Fruit fly (Drosophila melanogaster) whole organism: ENCODE measurements around the gene CG18171.

ENCODE experiments used
- psq ChIP-seq: fragments of >200 bp; optimal IDR thresholded peaks from 2 replicates; lab custom pipeline; 2017
- usp ChIP-seq: fragments of >200 bp; optimal IDR thresholded peaks from 2 replicates; lab custom pipeline; 2017; ENCODE audit warnings: missing biosample characterization, missing genetic modification characterization, mixed read lengths

DNA sequence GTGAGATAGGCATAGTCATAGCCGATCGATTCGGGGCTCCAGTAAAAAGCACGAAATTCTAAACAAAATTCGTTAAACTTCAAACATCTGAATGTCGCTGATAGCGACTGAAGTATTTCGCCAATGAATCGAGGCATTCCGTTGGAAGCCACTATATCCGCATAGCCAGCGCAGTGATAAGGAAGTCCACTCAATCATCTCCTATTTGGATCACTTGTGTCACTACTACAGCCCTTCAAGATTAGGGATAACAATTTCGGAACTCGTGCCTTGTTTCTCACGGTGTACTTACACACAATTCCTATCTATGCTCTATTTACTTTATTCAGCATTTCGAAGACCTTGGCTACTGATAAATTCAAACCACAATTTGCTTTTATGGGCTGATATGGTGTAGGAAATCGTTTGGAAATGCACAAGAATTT lies 15.0 kb upstream of the CG18171 start, which contains the start of gene PIG-Wb:
- TF ChIP-seq psq (lab: Kevin White, UChicago) (no peak), usp (GFP tag; lab: Kevin White, UChicago) (no peak)
